Worm (Caenorhabditis elegans) whole organism, L4 larva: ENCODE data around the gene W09C2.8.

ENCODE experiments used
- F26F4.8 ChIP-seq: fragments of 200-800 bp; sonication (Bioruptor generic); conservative IDR thresholded peaks from 2 replicates; pipeline ENCODE4 v1.3.6; 2022; ENCODE audit warnings: missing genetic modification characterization, missing compliant biosample characterization
- ZK546.5 ChIP-seq, 2 experiments: sonication (generic microtip); optimal IDR thresholded peaks; 2 replicates each; lab custom pipeline; 2017; ENCODE audit warnings: missing biosample characterization in 2 of 2, missing genetic modification characterization in 2 of 2
- daf-19 ChIP-seq: fragments of 200-800 bp; sonication (Bioruptor generic); conservative IDR thresholded peaks from 2 replicates; pipeline ENCODE4 v1.3.6; 2022; ENCODE audit warnings: missing genetic modification characterization, missing compliant biosample characterization
- dmd-6 ChIP-seq: fragments of 200-800 bp; sonication (Bioruptor generic); IDR thresholded peaks from 2 replicates; pipeline ENCODE4 v1.3.6; 2022; ENCODE audit warnings: missing genetic modification reagents, missing genetic modification characterization, missing compliant biosample characterization
- lin-13 ChIP-seq: fragments of 150-350 bp; optimal IDR thresholded peaks from 2 replicates; lab custom pipeline; 2014; ENCODE audit warnings: missing biosample characterization, missing genetic modification reagents, missing genetic modification characterization
- lin-15B ChIP-seq: fragments of 150-350 bp; sonication (generic microtip); optimal IDR thresholded peaks from 3 replicates; lab custom pipeline; 2014; ENCODE audit warnings: missing biosample characterization, missing genetic modification characterization
- lir-3 ChIP-seq: sonication (generic microtip); optimal IDR thresholded peaks from 2 replicates; lab custom pipeline; 2016; ENCODE audit warnings: mild to moderate bottlenecking, missing genetic modification characterization, missing compliant biosample characterization
- lsy-2 ChIP-seq, 2 experiments: fragments of 150-350 bp in 1 of 2; sonication (generic microtip) in 1 of 2; optimal IDR thresholded peaks; 2 replicates each; lab custom pipeline; 2014 to 2017; ENCODE audit warnings: missing biosample characterization in 2 of 2, missing genetic modification characterization in 2 of 2
- pqm-1 ChIP-seq: sonication (generic microtip); optimal IDR thresholded peaks from 2 replicates; lab custom pipeline; 2017; ENCODE audit warnings: missing biosample characterization, missing genetic modification characterization
- snpc-4 ChIP-seq: fragments of 150-350 bp; optimal IDR thresholded peaks from 2 replicates; lab custom pipeline; 2014; ENCODE audit warnings: missing biosample characterization, missing genetic modification characterization
- vab-7 ChIP-seq: fragments of 200-800 bp; sonication (Bioruptor generic); IDR thresholded peaks from 2 replicates; pipeline ENCODE4 v1.3.6; 2022; ENCODE audit warnings: missing genetic modification reagents, missing genetic modification characterization, missing compliant biosample characterization
- ztf-11 ChIP-seq: fragments of 150-350 bp; optimal IDR thresholded peaks from 2 replicates; lab custom pipeline; 2014; ENCODE audit warnings: missing biosample characterization, missing genetic modification characterization

- TF ChIP-seq F26F4.8 (no peak), ZK546.5 (tag; optimal IDR thresholded peaks at IDR 0.05; lab: Kevin White, UChicago) (no peak), pqm-1 (tag; lab: Kevin White, UChicago) (no peak), dmd-6 (peak; percentile 59), ztf-11 (no peak), lin-13 (GFP tag; lab: Kevin White, UChicago) (no peak), lin-15B (tag; lab: Kevin White, UChicago) (no peak), lir-3 (tag; lab: Kevin White, UChicago) (no peak), vab-7 (no peak), snpc-4 (tag; lab: Kevin White, UChicago) (no peak), lsy-2 (tag; optimal IDR thresholded peaks at IDR 0.05; lab: Kevin White, UChicago) (peak in 1 of 2 experiments; percentile 82), daf-19 (no peak)
Observed at ce11 chrIV:9672434-9672833, 48.3 kb upstream of the W09C2.8 start.
